Worm (Caenorhabditis elegans): ENCODE measurements around the gene Y45F3A.9.

- TF ChIP-seq elt-3 (tag; optimal IDR thresholded peaks at IDR 0.05) = no peak
- TF ChIP-seq nhr-19 (GFP tag; conservative IDR thresholded peaks at IDR 0.05) = no peak
- TF ChIP-seq aly-2 (tag; optimal IDR thresholded peaks at IDR 0.05) = no peak
- no peak for TF ChIP-seq lin-13 (GFP tag; optimal IDR thresholded peaks at IDR 0.05)
- TF ChIP-seq pag-3 (tag; optimal IDR thresholded peaks at IDR 0.05; ENCODE audit: borderline replicate concordance, insufficient read depth) = no peak
- TF ChIP-seq ama-1 (optimal IDR thresholded peaks at IDR 0.05) = no peak
- TF ChIP-seq skn-1 (tag; optimal IDR thresholded peaks at IDR 0.05) = no peak
- TF ChIP-seq ces-1 (GFP tag; optimal IDR thresholded peaks at IDR 0.05) = no peak
- TF ChIP-seq unc-130 (tag; optimal IDR thresholded peaks at IDR 0.05) = no peak
- no peak for TF ChIP-seq egl-27 (tag; optimal IDR thresholded peaks at IDR 0.05)
- TF ChIP-seq mdl-1 (tag; optimal IDR thresholded peaks at IDR 0.05) = no peak
- TF ChIP-seq fos-1 (tag; optimal IDR thresholded peaks at IDR 0.05) = no peak
- TF ChIP-seq nhr-12 (tag; optimal IDR thresholded peaks at IDR 0.05) = no peak
These were observed 37.1 kb downstream of the Y45F3A.9 start, which contains the start of gene T21C12.4 for ce11 chrIII:10557910-10558309.

Measured in whole organism, L1 larva.